Worm (Caenorhabditis elegans) whole organism, L4/young adult: ENCODE results near the gene srxa-15.
A peak's percentile ranks its signal among the peaks of the same experiment; 100 is the strongest.

Source experiments
- W03F9.2 ChIP-seq: fragments of 150-350 bp; optimal IDR thresholded peaks from 2 replicates; lab custom pipeline; 2014; ENCODE audit warnings: missing biosample characterization, missing genetic modification characterization
- dao-5 ChIP-seq: sonication (generic microtip); optimal IDR thresholded peaks from 2 replicates; lab custom pipeline; 2016; ENCODE audit warnings: missing genotype, missing genetic modification characterization, moderate library complexity, missing compliant biosample characterization
- him-1 ChIP-seq: sonication (generic microtip); optimal IDR thresholded peaks from 2 replicates; lab custom pipeline; 2016; ENCODE audit warnings: missing genotype, missing genetic modification reagents, missing genetic modification characterization, missing compliant biosample characterization

The srxa-15 gene

DNA sequence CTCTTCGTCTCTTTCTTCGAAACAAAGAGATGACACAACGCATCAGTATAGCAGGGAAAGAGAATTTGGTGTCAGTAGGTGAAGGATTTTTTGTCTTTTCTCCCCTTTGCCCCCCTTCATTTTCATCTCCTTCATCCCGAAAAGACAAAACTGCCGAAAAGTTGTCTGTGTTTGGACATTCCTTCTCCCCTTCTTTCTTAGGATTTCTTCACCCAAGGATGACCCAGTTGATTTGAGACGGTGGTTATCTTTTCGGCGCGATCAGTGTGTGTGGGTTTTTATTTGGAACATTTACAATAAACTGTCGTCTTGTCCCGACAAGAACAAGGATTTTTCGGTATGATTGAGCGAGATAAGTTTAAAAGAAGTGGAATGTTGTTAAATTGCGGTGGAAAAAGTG, 20.5 kb downstream of the srxa-15 start:
- TF ChIP-seq W03F9.2 (tag; lab: Kevin White, UChicago), result no peak
- TF ChIP-seq him-1, result no peak
- no peak for TF ChIP-seq dao-5 (tag; lab: Kevin White, UChicago)

DNA sequence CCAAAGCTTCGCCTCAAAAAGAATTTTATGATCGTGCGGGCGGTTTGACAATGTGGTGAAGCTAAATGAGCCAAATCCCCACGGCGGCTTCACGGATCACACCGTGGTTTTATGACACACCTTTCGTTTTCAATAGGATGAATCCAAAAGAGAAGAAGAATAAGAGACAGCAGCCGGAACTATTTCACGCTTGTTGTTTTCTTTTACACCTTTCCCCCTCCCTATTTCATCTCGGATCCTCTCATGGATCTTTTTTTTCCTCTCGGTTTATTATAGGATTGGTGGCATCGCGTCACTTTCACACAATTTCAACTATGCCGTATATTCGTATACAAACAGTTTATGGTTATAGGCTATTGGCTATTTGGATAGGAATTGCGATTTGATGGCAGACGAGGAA, 21.7 kb downstream of the srxa-15 start:
- TF ChIP-seq dao-5 (tag; lab: Kevin White, UChicago) (no peak), W03F9.2 (tag; lab: Kevin White, UChicago) (no peak), him-1 (no peak)

DNA sequence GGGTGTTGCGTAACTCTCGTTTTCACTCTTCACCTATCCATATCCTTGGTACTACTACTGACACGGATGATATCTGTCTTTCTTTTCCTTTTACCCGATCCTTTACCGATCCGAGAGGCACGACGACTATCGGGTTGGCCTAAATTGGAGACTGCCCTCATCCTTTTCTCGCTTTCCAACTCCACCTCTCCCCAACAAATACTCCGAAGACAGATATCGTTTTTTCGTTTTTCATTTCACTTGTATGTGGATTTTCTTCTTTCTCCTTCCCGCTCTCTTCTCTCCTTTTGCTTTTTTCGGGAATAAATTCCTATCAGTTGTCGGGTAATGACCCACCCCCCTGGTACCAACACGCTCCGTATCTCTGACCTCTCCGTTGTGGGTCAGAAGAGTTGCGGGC, 22.9 kb downstream of the srxa-15 start:
- TF ChIP-seq W03F9.2 (tag; lab: Kevin White, UChicago), result no peak
- TF ChIP-seq dao-5 (tag; lab: Kevin White, UChicago), result no peak
- TF ChIP-seq him-1, result no peak

DNA sequence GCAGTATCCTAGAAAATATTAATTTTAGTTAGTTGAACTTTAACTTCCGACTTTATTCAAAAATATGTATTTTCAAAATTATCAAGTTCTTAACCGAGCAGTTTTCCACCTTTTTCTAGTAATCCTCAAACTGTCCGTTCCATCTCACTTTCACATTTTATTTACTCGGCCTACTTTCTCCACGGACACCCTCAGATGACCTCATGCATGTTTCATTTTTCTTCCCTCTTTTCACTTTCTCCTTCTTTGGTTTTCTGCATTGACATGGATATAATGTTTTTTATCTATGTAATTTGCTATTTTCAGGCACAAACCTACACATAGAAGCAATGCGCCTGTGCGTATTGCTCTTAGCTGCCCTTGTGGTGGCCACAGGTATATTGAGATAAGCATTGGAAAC, 24.9 kb downstream of the srxa-15 start, which contains the start of gene mlt-11:
mlt-11 (plus strand) TSS at position 301 of the 400 bp plus-strand sequence.
- TF ChIP-seq dao-5 (tag; lab: Kevin White, UChicago), result no peak
- no peak for TF ChIP-seq W03F9.2 (tag; lab: Kevin White, UChicago)
- TF ChIP-seq him-1, result no peak

DNA sequence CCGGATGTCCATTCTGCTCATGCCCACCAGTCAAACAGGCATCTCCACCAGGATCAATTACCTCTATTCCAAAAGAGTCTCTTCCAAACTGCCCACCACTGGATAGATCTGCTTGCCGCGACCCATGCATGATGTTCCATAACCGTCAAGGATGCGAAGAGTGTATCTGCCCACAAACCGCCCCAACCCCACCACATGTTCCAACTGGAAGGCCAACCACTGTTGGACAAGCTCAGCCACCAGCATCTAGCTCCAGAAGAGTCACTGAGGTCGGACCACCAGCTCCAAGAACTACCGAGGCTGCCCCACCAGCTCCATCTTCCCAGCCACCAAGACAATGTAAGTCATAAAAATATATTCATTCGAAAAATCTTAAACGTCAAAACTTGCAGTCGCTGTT, 28.6 kb downstream of the srxa-15 start:
- TF ChIP-seq W03F9.2 (tag; lab: Kevin White, UChicago) (no peak), dao-5 (tag; lab: Kevin White, UChicago) (no peak), him-1 (no peak)

DNA sequence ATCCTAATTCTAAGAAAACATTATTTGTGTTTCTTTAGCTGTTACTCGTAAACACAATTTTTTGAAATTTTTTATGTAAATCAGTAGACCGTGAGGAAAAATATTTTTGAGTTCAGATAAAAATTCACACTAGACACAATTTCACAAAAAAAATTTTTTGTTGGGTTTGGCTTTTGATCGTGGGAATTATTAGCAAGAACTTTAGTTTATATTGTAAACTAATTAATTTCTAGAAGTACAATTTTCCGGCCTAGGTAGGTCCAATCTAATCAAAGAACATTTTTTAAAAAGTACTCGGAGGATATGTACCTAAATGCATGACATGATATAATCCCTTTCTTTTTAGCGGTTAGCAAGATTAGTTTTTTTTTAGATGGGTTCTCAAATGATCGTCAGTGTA, 38.2 kb downstream of the srxa-15 start:
- TF ChIP-seq W03F9.2 (tag; lab: Kevin White, UChicago), result no peak
- TF ChIP-seq dao-5 (tag; lab: Kevin White, UChicago), result no peak
- TF ChIP-seq him-1, result no peak

DNA sequence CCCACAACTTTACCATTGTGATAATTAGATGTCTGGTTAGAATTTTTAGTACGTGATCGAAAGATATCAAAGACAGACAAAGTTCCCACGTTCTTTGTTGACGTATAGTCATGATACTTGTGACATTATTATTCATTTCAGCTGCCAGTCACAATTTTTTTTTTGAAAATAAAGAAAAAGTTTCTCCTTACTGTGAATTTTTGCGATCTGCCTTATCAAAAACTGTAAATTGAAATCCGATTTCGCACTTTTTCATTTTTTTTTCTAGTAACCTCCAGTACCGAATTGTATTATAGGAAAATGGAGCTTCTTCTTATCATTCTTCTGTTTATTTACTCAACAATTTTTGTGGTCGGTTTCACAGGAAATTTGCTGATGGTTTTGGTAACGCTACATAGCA, 39.1 kb downstream of the srxa-15 start, which contains the start of gene srsx-35:
srsx-35 (plus strand) TSS at position 301 of the 400 bp plus-strand sequence.
- TF ChIP-seq dao-5 (tag; lab: Kevin White, UChicago) (no peak), him-1 (no peak), W03F9.2 (tag; lab: Kevin White, UChicago) (no peak)

DNA sequence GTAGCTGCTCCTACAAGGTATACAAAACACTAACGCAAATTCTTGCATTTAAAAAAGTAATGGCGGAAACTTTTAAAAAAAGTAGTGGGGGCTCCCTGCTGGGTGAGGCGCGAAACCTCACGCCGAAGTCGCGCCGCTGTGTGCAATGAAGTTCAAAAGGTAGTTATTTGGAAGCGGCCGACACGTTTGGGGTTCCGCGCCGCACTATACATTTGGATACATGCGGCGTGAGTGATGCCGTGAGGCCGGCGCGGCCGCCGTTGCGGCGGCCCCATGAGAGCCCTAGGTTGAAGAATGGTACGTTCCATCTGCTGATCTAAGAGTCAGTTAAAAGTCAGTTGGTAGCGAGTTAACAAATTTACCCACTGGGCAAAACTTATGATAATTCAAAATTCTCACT, 39.8 kb downstream of the srxa-15 start:
- TF ChIP-seq him-1, result no peak
- TF ChIP-seq W03F9.2 (tag; lab: Kevin White, UChicago), result no peak
- no peak for TF ChIP-seq dao-5 (tag; lab: Kevin White, UChicago)

DNA sequence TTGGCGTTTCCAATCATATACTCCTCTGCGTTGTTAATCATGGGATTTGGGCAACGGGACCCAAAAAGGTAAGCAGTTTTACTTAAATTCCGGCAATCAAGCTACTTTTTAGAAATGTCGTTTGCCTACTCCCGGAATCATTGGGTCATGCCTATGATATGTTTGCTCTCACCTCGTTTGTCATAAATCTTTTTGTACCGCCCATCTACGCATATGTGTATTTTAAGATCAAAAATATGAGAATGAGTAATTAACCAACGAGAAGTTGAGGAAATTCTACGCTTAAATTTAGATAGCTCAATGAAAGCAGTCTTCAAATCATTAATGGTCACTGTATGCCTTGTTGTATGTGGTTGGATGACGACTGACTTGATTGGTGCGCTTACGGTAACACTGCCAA, 40.3 kb downstream of the srxa-15 start:
- TF ChIP-seq dao-5 (tag; lab: Kevin White, UChicago) (no peak), W03F9.2 (tag; lab: Kevin White, UChicago) (no peak), him-1 (no peak)

DNA sequence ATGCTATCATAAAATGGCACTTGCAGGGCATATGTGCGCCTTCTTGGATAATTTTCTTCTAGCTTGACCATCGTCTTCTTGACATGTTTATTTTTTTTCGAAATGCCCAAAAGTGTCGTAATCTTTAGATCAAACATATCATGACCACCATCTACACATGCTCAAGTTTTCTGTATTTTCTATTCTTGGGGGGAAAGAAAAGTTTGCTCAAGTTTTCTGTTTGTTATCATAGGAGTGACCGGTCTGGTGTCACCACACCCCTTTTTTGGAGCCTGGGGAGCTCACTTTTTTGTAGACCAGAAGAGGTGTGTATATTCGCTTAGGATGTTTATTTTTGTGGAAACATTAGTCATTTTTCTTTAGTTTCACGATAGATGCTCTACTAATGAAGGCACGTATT, 43.4 kb downstream of the srxa-15 start, which contains the start of gene klf-2:
klf-2 (plus strand) TSS at position 301 of the 400 bp plus-strand sequence.
- TF ChIP-seq him-1 (no peak), dao-5 (tag; lab: Kevin White, UChicago) (no peak), W03F9.2 (tag; lab: Kevin White, UChicago) (no peak)

DNA sequence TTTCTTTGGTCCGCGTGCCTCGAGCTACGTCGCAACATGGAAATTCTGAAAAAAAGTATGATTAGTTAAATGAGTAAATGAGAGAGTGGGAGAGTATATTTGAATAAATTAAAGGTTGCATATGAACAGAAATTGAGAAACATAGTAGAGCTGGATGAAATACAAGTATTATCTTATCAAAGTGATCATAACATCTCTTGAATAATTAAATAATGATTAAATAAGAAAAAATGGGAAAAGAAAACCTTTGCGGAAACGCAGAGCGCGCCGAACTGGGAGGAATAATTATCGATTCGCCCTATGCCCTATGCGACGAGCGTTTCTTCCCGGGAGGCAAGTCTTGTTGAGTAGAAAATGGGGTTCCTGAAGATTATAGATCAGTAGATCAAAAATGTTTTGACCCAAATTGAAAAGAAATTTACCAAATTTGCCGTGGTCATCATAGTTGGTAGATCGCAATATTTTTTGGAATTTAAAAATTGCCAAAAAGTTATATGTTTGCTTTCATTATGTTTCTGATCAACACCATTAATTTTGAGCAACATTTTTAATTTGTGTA, 47.6 kb downstream of the srxa-15 start, which contains the start of gene F53F8.3:
F53F8.3 (minus strand) TSS at position 51 of the 559 bp plus-strand sequence.
- TF ChIP-seq W03F9.2 (tag; lab: Kevin White, UChicago) (no peak), dao-5 (tag; lab: Kevin White, UChicago) (no peak), him-1 (no peak)

DNA sequence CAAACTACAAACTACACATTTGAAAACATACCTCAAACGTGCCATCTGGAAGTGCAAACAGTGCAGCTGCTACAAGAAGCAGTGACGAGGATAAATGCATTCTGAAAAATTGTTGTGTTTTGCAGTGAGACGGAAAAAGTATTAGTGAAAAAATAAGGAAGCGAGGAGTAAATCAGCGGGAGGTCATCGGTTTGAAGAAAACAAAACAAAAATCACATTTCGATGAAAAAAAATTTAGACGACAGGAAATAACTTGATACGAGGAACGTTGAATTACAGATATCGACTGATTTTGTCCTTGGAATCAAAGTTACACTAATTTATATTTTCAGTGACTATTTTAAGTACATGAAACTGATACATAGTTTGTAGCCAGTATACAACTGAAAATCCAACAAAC, 49.6 kb downstream of the srxa-15 start, which contains the start of gene F53F8.4:
F53F8.4 (minus strand) TSS at position 101 of the 400 bp plus-strand sequence.
- TF ChIP-seq dao-5 (tag; lab: Kevin White, UChicago) (no peak), W03F9.2 (tag; lab: Kevin White, UChicago) (no peak), him-1 (no peak)

DNA sequence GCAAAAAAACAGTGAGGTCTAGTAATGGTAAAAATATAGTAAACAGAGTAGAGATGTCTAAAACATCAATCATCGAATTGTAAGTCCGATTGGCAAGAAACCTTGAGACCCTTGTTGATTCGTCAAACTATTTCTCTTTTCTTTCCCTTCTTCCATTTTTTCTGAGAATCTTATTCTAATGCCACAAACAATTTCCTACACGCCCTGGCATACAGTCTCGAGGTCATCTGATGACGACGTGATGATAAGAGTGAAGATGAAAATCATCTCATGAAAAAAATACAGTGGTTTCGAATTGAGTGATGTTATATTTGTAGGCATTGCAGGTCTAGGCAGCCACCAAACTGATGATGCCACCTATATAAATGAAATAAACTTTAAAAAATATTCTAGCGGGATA, 50.9 kb downstream of the srxa-15 start:
- TF ChIP-seq W03F9.2 (tag; lab: Kevin White, UChicago), result no peak
- no peak for TF ChIP-seq him-1
- TF ChIP-seq dao-5 (tag; lab: Kevin White, UChicago), result no peak

DNA sequence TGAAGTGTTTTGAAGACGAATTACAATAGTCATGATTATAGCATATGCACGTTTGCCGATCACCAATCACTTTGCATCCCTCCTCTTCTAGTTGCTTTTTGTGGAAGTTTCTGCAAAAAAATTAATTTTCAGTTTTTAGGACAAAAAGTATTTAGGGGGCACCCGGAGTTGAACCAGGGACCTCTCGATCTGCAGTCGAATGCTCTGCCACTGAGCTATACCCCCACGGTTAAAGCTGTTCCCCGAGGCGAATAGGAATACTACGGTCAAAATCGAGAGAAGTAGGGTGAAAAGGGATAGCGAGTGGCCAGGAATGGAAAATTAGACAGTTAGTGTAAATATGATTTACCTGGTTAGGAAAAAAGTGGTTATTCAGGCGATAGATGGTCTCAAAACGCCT, 52.0 kb downstream of the srxa-15 start:
- peak; percentile 59 for TF ChIP-seq dao-5 (tag; lab: Kevin White, UChicago)
- TF ChIP-seq him-1, result peak; percentile 58
- TF ChIP-seq W03F9.2 (tag; lab: Kevin White, UChicago), result no peak
